Worm (Caenorhabditis elegans): ENCODE results near the gene srlf-24.

DNA sequence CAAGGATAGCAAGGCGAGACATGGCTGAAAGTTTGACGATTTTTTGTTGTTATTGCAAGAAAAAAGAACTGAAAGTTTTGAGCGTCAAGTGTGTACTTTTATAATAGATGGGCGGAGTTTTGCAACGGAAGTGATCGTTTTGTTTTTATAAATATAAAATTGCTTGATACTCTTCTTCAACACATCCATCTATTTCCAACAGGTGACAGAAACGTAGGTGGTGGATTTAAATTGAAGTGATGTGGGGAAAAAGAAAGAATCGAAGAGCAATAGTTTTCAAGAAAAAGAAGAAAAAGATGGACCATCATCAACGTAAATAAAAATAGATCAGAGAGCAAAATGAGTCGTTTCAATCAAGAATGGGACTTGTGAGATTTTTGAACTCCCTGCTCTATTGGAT is 38.6 kb downstream of the srlf-24 start, which contains the start of gene ttr-17:
- TF ChIP-seq him-1 (tag; optimal IDR thresholded peaks at IDR 0.05) (no peak), W03F9.2 (tag; optimal IDR thresholded peaks at IDR 0.05) (no peak)
